Fruit fly (Drosophila melanogaster): Measurements from ENCODE around the gene Ugt35D1.

Gene Ugt35D1

DNA sequence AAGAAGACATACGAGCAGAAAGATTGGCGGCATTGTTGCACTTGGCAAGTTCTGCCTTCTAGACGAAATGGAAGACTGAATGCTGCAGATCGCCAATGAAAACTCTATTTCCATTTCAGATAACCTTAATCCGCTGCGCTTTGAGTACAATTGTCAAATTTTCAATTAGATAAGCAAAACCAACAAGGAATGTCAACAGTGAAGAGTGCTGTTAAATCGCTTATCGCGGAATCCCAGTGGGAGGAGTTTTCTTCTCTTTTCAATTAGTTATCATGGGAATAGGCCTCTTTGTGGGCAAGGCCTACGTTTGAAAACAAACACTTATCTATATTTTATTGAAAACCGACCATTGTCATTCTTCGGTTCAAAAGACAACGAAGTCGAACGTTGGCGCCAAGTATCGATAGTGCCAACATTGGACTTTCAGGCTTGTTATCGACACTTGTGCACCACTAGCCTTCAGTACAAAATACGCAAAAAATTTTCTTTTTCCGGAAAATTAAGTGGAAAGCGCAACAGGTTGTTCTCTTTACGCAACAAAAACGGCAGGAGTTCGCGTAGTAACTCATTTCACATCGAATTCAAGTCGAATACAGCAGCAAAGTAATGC lies at the start of gene Ugt35D1, which contains the start of gene Gcn2:
TSS of gene Ugt35D1 (minus strand) at position 83 of the 610 bp plus-strand sequence.
TSS of gene Gcn2 (plus strand) at position 439 of the 610 bp plus-strand sequence.
- TF ChIP-seq Hr4 (GFP tag; optimal IDR thresholded peaks at IDR 0.05) (no peak), CG15336 (GFP tag; IDR thresholded peaks at IDR 0.05) (no peak), achi (GFP tag; optimal IDR thresholded peaks at IDR 0.05) (no peak), CG10669 (GFP tag; optimal IDR thresholded peaks at IDR 0.05) (no peak), OdsH (GFP tag; optimal IDR thresholded peaks at IDR 0.05) (no peak), Ets21C (GFP tag; optimal IDR thresholded peaks at IDR 0.05) (no peak), CG6163 (GFP tag; IDR thresholded peaks at IDR 0.05) (no peak), pdm3 (GFP tag; optimal IDR thresholded peaks at IDR 0.05) (no peak), CG34406 (GFP tag; optimal IDR thresholded peaks at IDR 0.05) (no peak)

DNA sequence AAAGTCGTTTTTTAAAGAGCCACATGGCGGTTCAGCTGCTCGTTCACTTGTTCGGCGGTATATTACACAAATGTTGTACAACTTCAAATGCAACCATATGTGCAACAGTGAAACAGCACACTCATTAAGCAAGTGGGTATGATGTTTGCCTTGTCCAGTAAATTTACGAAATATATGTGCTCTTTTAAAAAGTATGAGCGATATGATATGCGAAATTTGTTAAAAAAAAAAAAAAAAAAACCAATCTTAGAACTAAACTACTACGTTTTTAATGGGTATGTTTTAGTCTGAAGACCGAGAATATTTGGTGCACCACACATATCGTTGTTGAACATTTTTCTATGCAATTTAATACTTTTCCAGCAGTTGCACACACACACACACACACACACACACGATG lies 48.4 kb upstream of the Ugt35D1 start:
- TF ChIP-seq CG34406 (GFP tag; optimal IDR thresholded peaks at IDR 0.05) (no peak), CG3032 (tag; optimal IDR thresholded peaks at IDR 0.05) (no peak), Sox102F (GFP tag; optimal IDR thresholded peaks at IDR 0.05) (peak; percentile 11), CG4318 (GFP tag; optimal IDR thresholded peaks at IDR 0.05) (peak; percentile 50), lz (GFP tag; optimal IDR thresholded peaks at IDR 0.05) (peak; percentile 12), fd59A (GFP tag; optimal IDR thresholded peaks at IDR 0.05) (no peak), fd85E (GFP tag; optimal IDR thresholded peaks at IDR 0.05) (no peak), Met (GFP tag; optimal IDR thresholded peaks at IDR 0.05) (no peak), Gug (GFP tag; IDR thresholded peaks at IDR 0.05) (peak; percentile 77), Sox15 (GFP tag; optimal IDR thresholded peaks at IDR 0.05) (no peak), CG11902 (GFP tag; optimal IDR thresholded peaks at IDR 0.05) (no peak), Smox (GFP tag; optimal IDR thresholded peaks at IDR 0.05) (no peak), Eip78C (GFP tag) (peak; percentile 87), svp (GFP tag) (peak; percentile 33), CG6792 (GFP tag; optimal IDR thresholded peaks at IDR 0.05) (no peak), CG8632 (GFP tag; optimal IDR thresholded peaks at IDR 0.05) (no peak), spab (GFP tag; optimal IDR thresholded peaks at IDR 0.05) (no peak), CG10631 (GFP tag; optimal IDR thresholded peaks at IDR 0.05) (peak; percentile 23), achi (GFP tag; optimal IDR thresholded peaks at IDR 0.05) (peak; percentile 41), CG11762 (GFP tag; optimal IDR thresholded peaks at IDR 0.05; ENCODE audit: insufficient read depth) (no peak), dac (GFP tag; optimal IDR thresholded peaks at IDR 0.05) (no peak), CG8119 (GFP tag; IDR thresholded peaks at IDR 0.05) (peak; percentile 81), salr (GFP tag; optimal IDR thresholded peaks at IDR 0.05) (peak in 1 of 2 experiments; percentile 54), CG1621 (tag; optimal IDR thresholded peaks at IDR 0.05) (no peak), CG10669 (GFP tag; optimal IDR thresholded peaks at IDR 0.05) (no peak), Hr38 (GFP tag; optimal IDR thresholded peaks at IDR 0.05) (peak; percentile 12), CG16779 (tag; optimal IDR thresholded peaks at IDR 0.05) (no peak), CG32006 (GFP tag; optimal IDR thresholded peaks at IDR 0.05) (peak; percentile 71), Blimp-1 (GFP tag; optimal IDR thresholded peaks at IDR 0.05) (no peak), dsx (GFP tag; optimal IDR thresholded peaks at IDR 0.05; ENCODE audit: poor library complexity, severe bottlenecking) (no peak), CG7368 (GFP tag; optimal IDR thresholded peaks at IDR 0.05) (no peak), CG9139 (GFP tag; optimal IDR thresholded peaks at IDR 0.05) (no peak), eg (GFP tag; IDR thresholded peaks at IDR 0.05) (peak; percentile 89), Sox14 (GFP tag; optimal IDR thresholded peaks at IDR 0.05) (no peak), Ets96B (tag; optimal IDR thresholded peaks at IDR 0.05) (no peak), topi (GFP tag; optimal IDR thresholded peaks at IDR 0.05) (no peak), CG15336 (GFP tag; IDR thresholded peaks at IDR 0.05) (peak; percentile 91), Hr4 (GFP tag; optimal IDR thresholded peaks at IDR 0.05) (peak; percentile 88), CG8319 (GFP tag; optimal IDR thresholded peaks at IDR 0.05) (no peak), fkh (GFP tag; optimal IDR thresholded peaks at IDR 0.05) (no peak), Lpt (GFP tag; optimal IDR thresholded peaks at IDR 0.05) (peak; percentile 72), CG6808 (GFP tag; optimal IDR thresholded peaks at IDR 0.05) (no peak), CG11294 (GFP tag; IDR thresholded peaks at IDR 0.05) (peak; percentile 73), OdsH (GFP tag; optimal IDR thresholded peaks at IDR 0.05) (peak; percentile 67), Eip75B (GFP tag; optimal IDR thresholded peaks at IDR 0.05) (peak; percentile 28), net (GFP tag; optimal IDR thresholded peaks at IDR 0.05) (peak; percentile 63)
